Worm (Caenorhabditis elegans) whole organism, L4/young adult: ENCODE results near the gene kin-24.
"Not testable (repeated sequence)": the region's sequence is repeated elsewhere in the genome, so short reads cannot be mapped to it uniquely, and the experiment has no call there.

ENCODE experiments used
- W03F9.2 ChIP-seq: fragments of 150-350 bp; optimal IDR thresholded peaks from 2 replicates; lab custom pipeline; 2014; ENCODE audit warnings: missing biosample characterization, missing genetic modification characterization
- dao-5 ChIP-seq: sonication (generic microtip); optimal IDR thresholded peaks from 2 replicates; lab custom pipeline; 2016; ENCODE audit warnings: missing genotype, missing genetic modification characterization, moderate library complexity, missing compliant biosample characterization
- him-1 ChIP-seq: sonication (generic microtip); optimal IDR thresholded peaks from 2 replicates; lab custom pipeline; 2016; ENCODE audit warnings: missing genotype, missing genetic modification reagents, missing genetic modification characterization, missing compliant biosample characterization

kin-24 gene

ce11 chrIV:9857952-9858488, 17.1 kb upstream of the kin-24 start, which contains the start of gene npp-1:
Gene npp-1 (plus strand): TSS chrIV:9858488.
- TF ChIP-seq dao-5 (no peak), W03F9.2 (tag; lab: Kevin White, UChicago) (peak; percentile 75), him-1 (tag; lab: Kevin White, UChicago) (no peak)

ce11 chrIV:9855712-9856111, 14.8 kb upstream of the kin-24 start, which contains the start of gene K07F5.12:
Gene K07F5.12 (plus strand): TSS chrIV:9856012.
- TF ChIP-seq him-1 (tag; lab: Kevin White, UChicago) (no peak), W03F9.2 (tag; lab: Kevin White, UChicago) (no peak), dao-5 (no peak)

- TF ChIP-seq dao-5 (no peak), him-1 (tag; lab: Kevin White, UChicago) (no peak), W03F9.2 (tag; lab: Kevin White, UChicago) (no peak)
Observed at ce11 chrIV:9854952-9855351, 14.1 kb upstream of the kin-24 start.

- no peak for TF ChIP-seq dao-5
- no peak for TF ChIP-seq W03F9.2 (tag; lab: Kevin White, UChicago)
- TF ChIP-seq him-1 (tag; lab: Kevin White, UChicago), result no peak
Observed at ce11 chrIV:9852818-9853466, 12.1 kb upstream of the kin-24 start.

ce11 chrIV:9852250-9852649, 11.4 kb upstream of the kin-24 start, which contains the start of gene ssq-1:
Gene ssq-1 (plus strand): TSS chrIV:9852550.
- TF ChIP-seq W03F9.2 (tag; lab: Kevin White, UChicago), result no peak
- TF ChIP-seq him-1 (tag; lab: Kevin White, UChicago), result no peak
- no peak for TF ChIP-seq dao-5

- TF ChIP-seq dao-5 (no peak), W03F9.2 (tag; lab: Kevin White, UChicago) (no peak), him-1 (tag; lab: Kevin White, UChicago) (no peak)
Observed at ce11 chrIV:9850931-9851330, 10.0 kb upstream of the kin-24 start, which contains the start of gene ssp-10. Gene ssp-10 (minus strand): TSS chrIV:9851031.

- TF ChIP-seq him-1 (tag; lab: Kevin White, UChicago) (no peak), dao-5 (no peak), W03F9.2 (tag; lab: Kevin White, UChicago) (no peak)
Observed at ce11 chrIV:9849624-9850023, 8.7 kb upstream of the kin-24 start, which contains the start of gene K07F5.8. Gene K07F5.8 (minus strand): TSS chrIV:9849724.

ce11 chrIV:9848075-9848474, 7.2 kb upstream of the kin-24 start, which contains the start of gene K07F5.7:
Gene K07F5.7 (minus strand): TSS chrIV:9848175.
- TF ChIP-seq W03F9.2 (tag; lab: Kevin White, UChicago) (no peak), dao-5 (no peak), him-1 (tag; lab: Kevin White, UChicago) (no peak)

ce11 chrIV:9846574-9846973, 5.7 kb upstream of the kin-24 start, which contains the start of gene K07F5.6:
Gene K07F5.6 (minus strand): TSS chrIV:9846674.
- no peak for TF ChIP-seq him-1 (tag; lab: Kevin White, UChicago)
- TF ChIP-seq dao-5, result no peak
- no peak for TF ChIP-seq W03F9.2 (tag; lab: Kevin White, UChicago)

- no peak for TF ChIP-seq him-1 (tag; lab: Kevin White, UChicago)
- TF ChIP-seq dao-5, result no peak
- TF ChIP-seq W03F9.2 (tag; lab: Kevin White, UChicago), result no peak
Observed at ce11 chrIV:9843760-9844159, 2.9 kb upstream of the kin-24 start, which contains the start of gene nspd-2. Gene nspd-2 (plus strand): TSS chrIV:9844060.

ce11 chrIV:9842071-9842470, 1.2 kb upstream of the kin-24 start, which contains the start of gene K07F5.17:
Gene K07F5.17 (plus strand): TSS chrIV:9842371.
- TF ChIP-seq dao-5 (no peak), him-1 (tag; lab: Kevin White, UChicago) (no peak)

- not testable (repeated sequence) for TF ChIP-seq dao-5; him-1 (tag; lab: Kevin White, UChicago); W03F9.2 (tag; lab: Kevin White, UChicago)
Observed at ce11 chrIV:9837349-9837748, 3.5 kb downstream of the kin-24 start, which contains the start of gene msp-10. Gene msp-10 (plus strand): TSS chrIV:9837649.

- TF ChIP-seq W03F9.2 (tag; lab: Kevin White, UChicago) (no peak), dao-5 (no peak), him-1 (tag; lab: Kevin White, UChicago) (no peak)
Observed at ce11 chrIV:9836317-9836716, 4.6 kb downstream of the kin-24 start, which contains the start of gene msp-81. Gene msp-81 (minus strand): TSS chrIV:9836417.

- TF ChIP-seq him-1 (tag; lab: Kevin White, UChicago) (no peak), dao-5 (no peak), W03F9.2 (tag; lab: Kevin White, UChicago) (no peak)
Observed at ce11 chrIV:9833337-9833736, 7.5 kb downstream of the kin-24 start.
